In the genomic region with DNA sequence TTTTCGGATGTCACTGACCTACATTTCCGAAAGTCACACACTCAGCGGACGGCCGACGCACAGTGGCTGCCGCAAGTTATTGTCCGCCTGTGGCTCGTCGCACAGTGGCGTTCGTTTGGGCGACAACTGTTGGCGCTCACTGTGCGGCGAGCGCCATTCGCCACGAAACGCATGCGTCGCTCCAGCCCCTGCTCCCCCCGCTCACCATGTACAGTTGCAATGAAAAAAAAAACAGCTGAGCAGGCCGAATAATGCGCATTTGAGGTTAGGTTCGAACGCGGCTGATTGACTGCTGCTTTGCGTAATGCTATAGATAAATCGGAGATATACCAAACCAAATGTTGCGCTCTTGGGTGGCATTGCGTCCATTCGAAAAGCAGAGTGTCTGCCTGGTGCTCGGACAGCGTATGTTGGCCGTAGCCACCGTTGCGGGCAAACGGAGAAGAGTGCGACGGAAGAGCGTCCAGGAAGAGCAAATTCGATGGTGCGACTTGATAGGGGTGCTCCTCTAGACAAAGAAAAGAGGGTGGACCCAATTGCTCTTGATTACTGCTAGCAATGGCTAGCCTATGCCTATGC, we compare ENCODE assay signal across 1 fruit fly cellular context.
TF ChIP-seq lines count a peak whose summit lies in the region.

No protein-coding gene starts in this region.

TF ChIP-seq in whole organism, embryonic, 481 proteins besides CTCF, POLR2A, EP300 and RAD21 (continued from another document):
- TF ChIP-seq CG4617 (GFP tag; optimal IDR thresholded peaks at IDR 0.05; lab: Kevin White, UChicago; ENCODE audit: borderline replicate concordance) (peak; percentile 57), CG14965 (GFP tag; optimal IDR thresholded peaks at IDR 0.05; lab: Kevin White, UChicago; ENCODE audit: borderline replicate concordance) (peak; percentile 21), tap (tag; optimal IDR thresholded peaks at IDR 0.05; lab: Kevin White, UChicago) (peak; percentile 61), CG15479 (GFP tag; optimal IDR thresholded peaks at IDR 0.05; lab: Kevin White, UChicago) (no peak), NFAT (GFP tag; IDR thresholded peaks at IDR 0.05; lab: Robert Waterston, UW) (peak; percentile 96), ken (GFP tag; IDR thresholded peaks at IDR 0.05; lab: Robert Waterston, UW) (peak; percentile 91), Six4 (GFP tag; optimal IDR thresholded peaks at IDR 0.05; lab: Kevin White, UChicago) (peak; percentile 79), slp2 (GFP tag; optimal IDR thresholded peaks at IDR 0.05; lab: Kevin White, UChicago) (peak; percentile 68), Dek (tag; optimal IDR thresholded peaks at IDR 0.05; lab: Kevin White, UChicago) (peak; percentile 79), sob (GFP tag; IDR thresholded peaks at IDR 0.05; lab: Robert Waterston, UW) (peak; percentile 93), CG13624 (GFP tag; optimal IDR thresholded peaks at IDR 0.05; lab: Kevin White, UChicago) (peak; percentile 90), Oli (tag; optimal IDR thresholded peaks at IDR 0.05; lab: Kevin White, UChicago) (peak; percentile 61), HLHmδ (GFP tag; optimal IDR thresholded peaks at IDR 0.05; lab: Kevin White, UChicago) (peak; percentile 83), BEAF-32 (GFP tag; optimal IDR thresholded peaks at IDR 0.05; lab: Kevin White, UChicago) (peak; percentile 30), trh (GFP tag; optimal IDR thresholded peaks at IDR 0.05; lab: Kevin White, UChicago) (no peak), Asciz (GFP tag; optimal IDR thresholded peaks at IDR 0.05; lab: Kevin White, UChicago) (peak; percentile 9)
